Worm (Caenorhabditis elegans): Measurements from ENCODE around the gene F49H6.8.

ce11 chrV:17013232-17013631 lies 9.2 kb downstream of the F49H6.8 start, which contains the start of gene clec-241:
- TF ChIP-seq klf-2 (GFP tag; conservative IDR thresholded peaks at IDR 0.05) (no peak), tab-1 (GFP tag; IDR thresholded peaks at IDR 0.05) (no peak), ztf-29 (GFP tag; IDR thresholded peaks at IDR 0.05) (no peak), ztf-23 (GFP tag; IDR thresholded peaks at IDR 0.05) (no peak)
